Fruit fly (Drosophila melanogaster) whole organism: ENCODE results near the gene Cpr65Ec.
A peak's percentile ranks its signal among the peaks of the same experiment; 100 is the strongest.

Experiments used
- CG8478 ChIP-seq: fragments of >200 bp; optimal IDR thresholded peaks from 2 replicates; lab custom pipeline; 2018; ENCODE audit warnings: inconsistent platforms
- Dll ChIP-seq: fragments of >200 bp; optimal IDR thresholded peaks from 2 replicates; lab custom pipeline; 2017
- EcR ChIP-seq, 2 experiments: fragments of >200 bp; optimal IDR thresholded peaks; 2 replicates each; lab custom pipeline; 2017; ENCODE audit warnings: missing biosample characterization in 2 of 2, missing genetic modification characterization in 2 of 2, missing genetic modification reagents in 2 of 2
- pan ChIP-seq: fragments of >200 bp; optimal IDR thresholded peaks from 2 replicates; lab custom pipeline; 2017
- psq ChIP-seq: fragments of >200 bp; optimal IDR thresholded peaks from 2 replicates; lab custom pipeline; 2017
- usp ChIP-seq: fragments of >200 bp; optimal IDR thresholded peaks from 2 replicates; lab custom pipeline; 2017; ENCODE audit warnings: missing biosample characterization, missing genetic modification characterization, mixed read lengths

The Cpr65Ec gene

DNA sequence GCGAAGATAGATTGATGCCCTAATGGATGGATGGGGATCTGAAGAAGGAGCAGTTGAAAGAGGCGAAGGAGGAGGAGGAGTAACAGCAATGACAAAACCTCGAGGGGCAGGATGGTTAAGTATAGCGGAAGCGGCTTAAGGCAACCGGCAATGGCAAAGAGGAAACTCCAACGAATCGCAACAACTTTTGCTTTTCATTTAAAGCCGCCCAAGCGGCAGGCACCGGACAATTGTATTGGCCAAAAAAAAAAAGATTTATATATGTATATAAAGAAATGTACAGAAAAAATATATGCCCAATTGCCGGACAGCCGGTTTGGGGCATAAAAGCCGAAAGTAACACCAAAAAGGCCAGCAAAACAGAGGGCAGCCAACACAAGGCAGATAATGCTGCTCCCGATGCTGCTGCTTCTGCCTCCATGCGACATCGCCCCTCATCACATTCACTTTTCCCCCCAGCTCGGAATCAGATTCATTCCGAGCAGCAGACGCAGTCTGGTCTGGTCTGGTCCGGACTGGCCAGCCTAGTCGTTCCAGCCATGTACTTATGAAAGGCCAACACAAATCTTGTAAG is 1.6 kb upstream of the Cpr65Ec start:
- TF ChIP-seq CG8478 (lab: Kevin White, UChicago): no peak
- TF ChIP-seq pan (lab: Kevin White, UChicago): no peak
- TF ChIP-seq psq (lab: Kevin White, UChicago): no peak
- TF ChIP-seq Dll (lab: Kevin White, UChicago): no peak
- no peak for TF ChIP-seq usp (GFP tag; lab: Kevin White, UChicago)
- no peak for TF ChIP-seq EcR (GFP tag; optimal IDR thresholded peaks at IDR 0.05; lab: Kevin White, UChicago)

DNA sequence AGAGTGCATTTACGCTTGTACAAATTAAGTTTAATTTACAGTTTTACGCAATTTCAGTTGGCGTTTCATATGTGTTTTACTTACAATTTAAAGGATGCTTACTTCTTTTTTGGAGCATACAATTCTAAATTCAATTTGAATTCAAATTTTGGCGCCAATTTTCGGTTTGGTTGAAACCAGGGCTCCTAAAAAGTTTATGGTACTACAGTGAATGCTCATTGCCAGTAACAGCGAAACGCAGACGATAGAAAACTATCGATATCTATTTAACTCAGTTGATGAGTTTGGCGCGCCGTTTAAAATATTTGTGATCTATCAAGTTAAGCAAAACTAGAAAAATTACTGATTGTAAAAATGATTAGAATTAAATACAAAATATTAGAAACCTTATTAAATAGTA is 1.0 kb downstream of the Cpr65Ec start:
- TF ChIP-seq CG8478 (lab: Kevin White, UChicago) (no peak), pan (lab: Kevin White, UChicago) (no peak), usp (GFP tag; lab: Kevin White, UChicago) (no peak), EcR (GFP tag; optimal IDR thresholded peaks at IDR 0.05; lab: Kevin White, UChicago) (no peak), psq (lab: Kevin White, UChicago) (no peak), Dll (lab: Kevin White, UChicago) (no peak)

- TF ChIP-seq usp (GFP tag; lab: Kevin White, UChicago) (no peak), pan (lab: Kevin White, UChicago) (no peak), psq (lab: Kevin White, UChicago) (no peak), CG8478 (lab: Kevin White, UChicago) (no peak), Dll (lab: Kevin White, UChicago) (no peak), EcR (GFP tag; optimal IDR thresholded peaks at IDR 0.05; lab: Kevin White, UChicago) (no peak)
Observed at dm6 chr3L:7094548-7095072, 1.6 kb downstream of the Cpr65Ec start, which contains the start of gene form3. TSS of gene form3 (plus strand) at chr3L:7094818.

- TF ChIP-seq EcR (GFP tag; optimal IDR thresholded peaks at IDR 0.05; lab: Kevin White, UChicago) (no peak), Dll (lab: Kevin White, UChicago) (no peak), usp (GFP tag; lab: Kevin White, UChicago) (no peak), pan (lab: Kevin White, UChicago) (no peak), CG8478 (lab: Kevin White, UChicago) (no peak), psq (lab: Kevin White, UChicago) (no peak)
Observed at dm6 chr3L:7096530-7096929, 3.5 kb downstream of the Cpr65Ec start.

- TF ChIP-seq EcR (GFP tag; optimal IDR thresholded peaks at IDR 0.05; lab: Kevin White, UChicago): no peak
- TF ChIP-seq CG8478 (lab: Kevin White, UChicago): no peak
- no peak for TF ChIP-seq usp (GFP tag; lab: Kevin White, UChicago)
- TF ChIP-seq pan (lab: Kevin White, UChicago): no peak
- no peak for TF ChIP-seq psq (lab: Kevin White, UChicago)
- TF ChIP-seq Dll (lab: Kevin White, UChicago): no peak
Observed at dm6 chr3L:7103941-7104340, 10.9 kb downstream of the Cpr65Ec start.

dm6 chr3L:7104485-7104884 is 11.5 kb downstream of the Cpr65Ec start:
- TF ChIP-seq Dll (lab: Kevin White, UChicago) (no peak), CG8478 (lab: Kevin White, UChicago) (no peak), usp (GFP tag; lab: Kevin White, UChicago) (no peak), psq (lab: Kevin White, UChicago) (no peak), EcR (GFP tag; optimal IDR thresholded peaks at IDR 0.05; lab: Kevin White, UChicago) (no peak), pan (lab: Kevin White, UChicago) (no peak)

DNA sequence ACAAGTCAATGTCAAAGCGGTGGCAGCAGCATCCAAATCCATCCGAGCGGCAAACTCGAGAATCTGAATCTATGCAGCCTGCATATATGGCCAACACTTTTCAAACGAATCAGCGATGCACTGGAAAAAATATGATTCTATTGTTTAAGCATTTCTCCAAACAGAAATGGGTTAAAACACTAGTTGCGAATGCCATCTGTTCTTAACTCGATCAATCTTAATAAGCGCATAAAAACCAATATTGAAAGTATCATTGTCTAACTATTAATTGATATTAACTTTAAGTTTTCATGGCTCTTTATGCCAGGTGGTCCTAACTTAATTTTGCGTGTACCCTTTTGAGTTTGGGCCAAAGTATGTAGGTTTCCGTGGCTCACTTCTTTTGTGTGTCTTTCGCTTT is 12.7 kb downstream of the Cpr65Ec start:
- no peak for TF ChIP-seq usp (GFP tag; lab: Kevin White, UChicago)
- no peak for TF ChIP-seq Dll (lab: Kevin White, UChicago)
- no peak for TF ChIP-seq EcR (GFP tag; optimal IDR thresholded peaks at IDR 0.05; lab: Kevin White, UChicago)
- TF ChIP-seq pan (lab: Kevin White, UChicago): no peak
- TF ChIP-seq CG8478 (lab: Kevin White, UChicago): no peak
- no peak for TF ChIP-seq psq (lab: Kevin White, UChicago)

DNA sequence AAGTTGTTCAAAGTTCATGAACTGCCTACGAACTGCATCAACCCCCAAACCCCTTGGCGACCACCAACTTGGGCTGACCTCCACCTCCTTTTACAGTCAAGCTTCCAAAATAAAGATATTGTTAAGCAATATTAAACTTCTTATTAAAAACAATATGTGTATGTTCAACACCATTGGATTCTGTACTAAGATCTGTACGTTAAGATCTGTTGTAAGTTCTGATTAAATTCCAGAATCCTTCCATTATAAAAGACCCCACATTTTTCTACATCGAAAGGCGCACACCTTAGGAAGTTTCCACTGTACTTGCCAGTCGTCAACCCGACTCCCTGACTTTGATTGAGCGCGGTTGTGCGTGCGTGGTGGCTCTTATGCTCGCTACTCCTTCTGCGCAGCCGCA is 20.0 kb downstream of the Cpr65Ec start:
- TF ChIP-seq usp (GFP tag; lab: Kevin White, UChicago): no peak
- TF ChIP-seq psq (lab: Kevin White, UChicago): no peak
- TF ChIP-seq EcR (GFP tag; optimal IDR thresholded peaks at IDR 0.05; lab: Kevin White, UChicago): peak in 1 of 2 experiments; percentile 4
- no peak for TF ChIP-seq CG8478 (lab: Kevin White, UChicago)

DNA sequence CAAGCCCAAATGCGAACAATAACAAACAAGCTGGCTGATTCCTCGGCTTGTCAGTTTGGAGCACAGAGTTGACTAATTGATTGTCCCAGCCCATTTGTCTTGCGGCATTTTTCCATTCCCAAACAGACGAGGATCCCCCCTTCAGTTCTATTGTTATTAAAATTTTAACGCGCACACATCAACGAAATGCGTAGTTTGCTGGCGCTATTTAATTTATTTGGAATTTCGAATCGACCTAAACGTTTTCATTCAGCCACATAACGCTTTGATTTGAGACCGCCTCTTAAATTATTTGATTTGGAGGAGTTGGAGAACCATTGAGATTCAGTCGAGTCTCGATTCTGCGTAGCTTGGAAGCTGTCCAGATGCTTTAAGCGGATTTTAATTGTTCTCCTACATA is 22.9 kb downstream of the Cpr65Ec start:
- TF ChIP-seq psq (lab: Kevin White, UChicago): no peak
- TF ChIP-seq CG8478 (lab: Kevin White, UChicago): no peak
- no peak for TF ChIP-seq pan (lab: Kevin White, UChicago)
- no peak for TF ChIP-seq Dll (lab: Kevin White, UChicago)
- TF ChIP-seq usp (GFP tag; lab: Kevin White, UChicago): no peak
- no peak for TF ChIP-seq EcR (GFP tag; optimal IDR thresholded peaks at IDR 0.05; lab: Kevin White, UChicago)

DNA sequence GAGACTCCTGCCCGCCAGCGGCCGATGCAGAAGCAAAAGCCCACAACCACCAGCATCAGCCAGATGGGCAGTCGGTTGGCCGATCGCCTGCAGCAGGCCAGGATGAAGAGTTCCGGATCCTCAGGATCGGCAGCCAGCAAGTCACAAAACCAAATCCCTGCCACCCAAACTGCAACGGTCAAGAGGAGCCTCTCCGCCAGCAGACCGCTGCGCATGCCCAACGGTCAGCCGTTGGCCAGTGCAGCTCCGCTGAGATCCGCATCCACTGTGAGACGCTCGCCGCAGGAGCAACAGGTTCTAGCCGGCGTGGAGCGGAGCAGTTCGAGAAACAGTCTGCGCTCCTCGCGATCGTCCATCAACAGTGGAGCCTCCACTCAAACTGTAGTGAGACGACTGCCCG is 29.1 kb downstream of the Cpr65Ec start:
- TF ChIP-seq pan (lab: Kevin White, UChicago) (no peak), usp (GFP tag; lab: Kevin White, UChicago) (no peak), Dll (lab: Kevin White, UChicago) (no peak), CG8478 (lab: Kevin White, UChicago) (no peak)

dm6 chr3L:7125289-7125955 is 32.4 kb downstream of the Cpr65Ec start, which contains the start of the genes msl-3 and BBS1:
TSS of gene msl-3 (minus strand) at chr3L:7125533.
TSS of gene BBS1 (plus strand) at chr3L:7125905.
- TF ChIP-seq EcR (GFP tag; optimal IDR thresholded peaks at IDR 0.05; lab: Kevin White, UChicago) (no peak), pan (lab: Kevin White, UChicago) (no peak), psq (lab: Kevin White, UChicago) (no peak), usp (GFP tag; lab: Kevin White, UChicago) (no peak), CG8478 (lab: Kevin White, UChicago) (no peak), Dll (lab: Kevin White, UChicago) (no peak)
